Worm (Caenorhabditis elegans) whole organism, early embryonic: ENCODE data around the gene srd-4.

Experiments used
- B0310.2 ChIP-seq: sonication (generic microtip); optimal IDR thresholded peaks from 2 replicates; lab custom pipeline; 2016; ENCODE audit warnings: mild to moderate bottlenecking, missing genetic modification characterization, missing compliant biosample characterization
- F13C5.2 ChIP-seq: sonication (generic microtip); optimal IDR thresholded peaks from 2 replicates; lab custom pipeline; 2017; ENCODE audit warnings: mild to moderate bottlenecking, missing genetic modification characterization, inconsistent platforms, missing compliant biosample characterization
- aly-1 ChIP-seq: sonication (generic microtip); optimal IDR thresholded peaks from 2 replicates; lab custom pipeline; 2016; ENCODE audit warnings: missing genetic modification characterization, missing compliant biosample characterization
- ama-1 ChIP-seq: fragments of 150-350 bp; optimal IDR thresholded peaks from 2 replicates; lab custom pipeline; 2014
- ceh-13 ChIP-seq: fragments of 200-800 bp; sonication (Bioruptor generic); optimal IDR thresholded peaks from 2 replicates; lab custom pipeline; 2018; ENCODE audit warnings: mild to moderate bottlenecking, missing genetic modification characterization, missing compliant biosample characterization
- ceh-36 ChIP-seq: sonication (generic microtip); optimal IDR thresholded peaks from 2 replicates; lab custom pipeline; 2016; ENCODE audit warnings: missing genetic modification characterization, inconsistent platforms, missing compliant biosample characterization
- ets-7 ChIP-seq: sonication (generic microtip); optimal IDR thresholded peaks from 2 replicates; lab custom pipeline; 2016; ENCODE audit warnings: missing genotype, missing genetic modification characterization, missing compliant biosample characterization
- flt-1 ChIP-seq: fragments of 200-800 bp; sonication (Bioruptor generic); IDR thresholded peaks from 2 replicates; pipeline ENCODE4 v1.3.6; 2022; ENCODE audit warnings: missing genetic modification characterization, missing compliant biosample characterization
- hmbx-1 ChIP-seq: sonication (generic microtip); optimal IDR thresholded peaks from 2 replicates; lab custom pipeline; 2016; ENCODE audit warnings: mild to moderate bottlenecking, missing genetic modification characterization, missing compliant biosample characterization
- hmg-4 ChIP-seq: fragments of 200-800 bp; sonication (Bioruptor generic); optimal IDR thresholded peaks from 2 replicates; lab custom pipeline; 2018; ENCODE audit warnings: mild to moderate bottlenecking, missing genetic modification characterization, missing compliant biosample characterization
- hnd-1 ChIP-seq: sonication (generic microtip); optimal IDR thresholded peaks from 2 replicates; lab custom pipeline; 2016; ENCODE audit warnings: missing genetic modification characterization, missing compliant biosample characterization
- pes-1 ChIP-seq: fragments of 200-800 bp; sonication (Bioruptor generic); IDR thresholded peaks from 2 replicates; pipeline ENCODE4 v1.3.6; 2022; ENCODE audit warnings: missing genetic modification reagents, missing genetic modification characterization, missing compliant biosample characterization
- scrt-1 ChIP-seq: fragments of 200-800 bp; sonication (Bioruptor generic); IDR thresholded peaks from 2 replicates; pipeline ENCODE4 v1.3.6; 2022; ENCODE audit warnings: missing genetic modification characterization, missing compliant biosample characterization
- sea-1 ChIP-seq: fragments of 200-800 bp; sonication (Bioruptor generic); conservative IDR thresholded peaks from 2 replicates; pipeline ENCODE4 v1.3.6; 2022; ENCODE audit warnings: missing genetic modification characterization, missing compliant biosample characterization
- tbx-11 ChIP-seq: fragments of 200-800 bp; sonication (Bioruptor generic); IDR thresholded peaks from 2 replicates; pipeline ENCODE4 v1.3.6; 2022; ENCODE audit warnings: missing genetic modification characterization, missing compliant biosample characterization
- tbx-37 ChIP-seq: fragments of 200-800 bp; sonication (Bioruptor generic); conservative IDR thresholded peaks from 2 replicates; pipeline ENCODE4 v1.3.6; 2022; ENCODE audit warnings: missing genetic modification reagents, missing genetic modification characterization, missing compliant biosample characterization
- tra-4 ChIP-seq: sonication (generic microtip); optimal IDR thresholded peaks from 2 replicates; lab custom pipeline; 2017; ENCODE audit warnings: missing genetic modification characterization, missing compliant biosample characterization

The srd-4 gene

DNA sequence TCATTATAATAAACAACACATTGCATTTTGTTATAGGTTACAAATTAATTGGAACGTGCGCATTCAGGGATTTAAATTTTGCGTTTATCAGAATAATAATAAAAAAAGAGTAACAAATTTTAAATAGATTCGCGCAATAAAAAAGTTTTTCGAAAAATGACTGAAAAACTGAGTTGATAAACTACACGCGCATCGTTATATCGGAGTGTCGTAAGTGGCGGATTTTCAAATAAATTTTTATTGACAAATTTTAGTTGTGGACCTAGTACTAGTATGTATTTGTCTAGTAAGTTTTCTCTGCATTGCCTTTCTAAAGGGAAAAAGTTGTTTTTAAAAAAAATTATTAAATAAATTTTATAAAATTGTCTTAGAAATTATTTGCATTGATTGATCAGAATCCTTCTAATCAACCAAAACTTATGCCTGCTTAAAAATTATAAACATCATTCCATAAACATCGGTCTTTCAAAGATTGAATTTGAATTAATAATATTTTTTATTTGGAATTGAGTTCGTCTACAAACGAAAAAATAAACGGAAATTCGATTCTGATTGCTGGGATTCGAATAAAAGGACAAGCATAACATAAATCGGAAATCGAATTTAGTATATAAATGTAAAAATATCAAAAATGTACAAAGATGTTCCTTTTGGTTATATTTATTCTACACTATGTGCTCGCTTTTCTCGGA, at the start of gene srd-4:
Gene srd-4 (plus strand): TSS at position 642 of the 692 bp plus-strand sequence.
- TF ChIP-seq flt-1 (GFP tag; lab: Robert Waterston, UW), result no peak
- no peak for TF ChIP-seq ets-7 (tag; lab: Kevin White, UChicago)
- no peak for TF ChIP-seq B0310.2 (tag; lab: Kevin White, UChicago)

DNA sequence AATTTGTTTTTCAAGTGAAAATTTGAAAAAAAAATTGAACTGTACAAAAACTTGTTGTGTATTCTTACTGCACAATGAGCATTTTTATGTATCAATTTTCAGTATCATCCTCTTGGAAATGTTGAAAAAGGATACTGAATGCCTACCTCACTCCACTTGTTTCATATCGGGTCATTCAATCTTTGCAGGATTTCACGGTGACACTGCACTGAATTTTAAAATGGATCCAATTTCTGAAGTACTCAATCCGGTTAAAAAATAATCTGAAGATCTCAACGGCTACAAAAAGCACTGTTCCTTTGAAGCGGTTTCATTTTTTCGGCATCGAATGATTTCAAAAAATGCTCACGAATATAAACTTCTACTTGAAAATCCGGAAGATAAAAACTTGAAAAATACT, 46.8 kb upstream of the srd-4 start:
- TF ChIP-seq F13C5.2 (tag; lab: Kevin White, UChicago) (no peak), tra-4 (tag; lab: Kevin White, UChicago) (no peak), tbx-11 (GFP tag; lab: Robert Waterston, UW) (no peak), ets-7 (tag; lab: Kevin White, UChicago) (no peak), flt-1 (GFP tag; lab: Robert Waterston, UW) (no peak), hmg-4 (GFP tag; lab: Kevin White, UChicago) (no peak), B0310.2 (tag; lab: Kevin White, UChicago) (no peak), hnd-1 (tag; lab: Kevin White, UChicago) (no peak), tbx-37 (GFP tag; lab: Robert Waterston, UW) (no peak), pes-1 (no peak), sea-1 (GFP tag; lab: Robert Waterston, UW) (no peak), scrt-1 (GFP tag; lab: Robert Waterston, UW) (no peak), ama-1 (lab: Kevin White, UChicago) (no peak), ceh-13 (GFP tag; lab: Kevin White, UChicago) (no peak)

DNA sequence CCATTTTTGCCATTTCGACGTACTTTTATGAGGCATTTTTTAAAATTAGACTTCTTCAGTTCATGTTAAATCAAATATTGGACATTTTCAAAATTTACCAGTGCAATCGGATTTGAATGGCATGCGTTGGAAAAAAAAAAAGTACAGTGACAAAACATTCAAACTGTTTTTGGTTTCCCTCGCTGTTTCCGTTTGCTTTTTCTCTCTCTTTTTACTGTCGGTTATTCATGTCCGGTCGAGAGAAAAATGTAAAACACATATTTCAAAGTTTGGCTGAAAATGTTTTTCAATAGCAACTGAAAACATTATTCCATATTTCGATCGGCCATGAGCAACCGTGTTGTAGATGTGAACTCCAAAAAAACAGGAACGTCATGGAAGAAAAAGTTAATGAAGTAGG, 44.1 kb upstream of the srd-4 start, which contains the start of gene C27A7.3:
Gene C27A7.3 (plus strand): TSS at position 301 of the 400 bp plus-strand sequence.
- no peak for TF ChIP-seq ets-7 (tag; lab: Kevin White, UChicago)
- no peak for TF ChIP-seq scrt-1 (GFP tag; lab: Robert Waterston, UW)
- no peak for TF ChIP-seq ceh-13 (GFP tag; lab: Kevin White, UChicago)
- TF ChIP-seq F13C5.2 (tag; lab: Kevin White, UChicago), result no peak
- no peak for TF ChIP-seq aly-1 (tag; lab: Kevin White, UChicago)
- no peak for TF ChIP-seq pes-1
- no peak for TF ChIP-seq hnd-1 (tag; lab: Kevin White, UChicago)
- TF ChIP-seq flt-1 (GFP tag; lab: Robert Waterston, UW), result no peak
- TF ChIP-seq sea-1 (GFP tag; lab: Robert Waterston, UW), result no peak
- TF ChIP-seq tbx-11 (GFP tag; lab: Robert Waterston, UW), result no peak
- no peak for TF ChIP-seq B0310.2 (tag; lab: Kevin White, UChicago)
- TF ChIP-seq ceh-36 (tag; lab: Kevin White, UChicago), result no peak
- TF ChIP-seq hmbx-1 (tag; lab: Kevin White, UChicago), result no peak
- no peak for TF ChIP-seq tra-4 (tag; lab: Kevin White, UChicago)
- TF ChIP-seq hmg-4 (GFP tag; lab: Kevin White, UChicago), result no peak

DNA sequence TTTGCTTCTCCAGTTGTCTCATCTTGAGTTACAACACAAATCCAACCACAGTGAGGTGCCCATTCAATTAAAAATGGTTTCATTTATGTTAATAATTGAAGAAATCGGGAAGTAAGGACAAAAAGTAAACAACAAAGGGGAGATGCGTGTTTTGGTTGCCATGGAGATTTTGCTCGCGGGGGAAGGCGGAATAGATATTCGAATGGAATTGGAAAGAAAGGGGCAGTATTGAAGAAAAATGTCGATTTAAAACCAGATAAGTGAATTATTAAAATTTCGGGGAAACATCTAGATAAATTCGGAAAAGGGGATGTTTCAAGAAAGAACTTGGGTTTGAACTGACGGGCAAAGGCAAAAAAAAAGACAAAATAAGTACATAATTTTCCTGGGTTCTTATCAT, 34.1 kb upstream of the srd-4 start, which contains the start of gene che-11:
Gene che-11 (minus strand): TSS at position 101 of the 400 bp plus-strand sequence.
- no peak for TF ChIP-seq ets-7 (tag; lab: Kevin White, UChicago)
- no peak for TF ChIP-seq ceh-36 (tag; lab: Kevin White, UChicago)
- TF ChIP-seq hmg-4 (GFP tag; lab: Kevin White, UChicago), result no peak
- no peak for TF ChIP-seq sea-1 (GFP tag; lab: Robert Waterston, UW)
- no peak for TF ChIP-seq hmbx-1 (tag; lab: Kevin White, UChicago)
- TF ChIP-seq B0310.2 (tag; lab: Kevin White, UChicago), result no peak
- TF ChIP-seq hnd-1 (tag; lab: Kevin White, UChicago), result no peak
- no peak for TF ChIP-seq pes-1
- no peak for TF ChIP-seq ama-1 (lab: Kevin White, UChicago)
- TF ChIP-seq tbx-37 (GFP tag; lab: Robert Waterston, UW), result no peak
- TF ChIP-seq scrt-1 (GFP tag; lab: Robert Waterston, UW), result no peak
- TF ChIP-seq tbx-11 (GFP tag; lab: Robert Waterston, UW), result no peak

DNA sequence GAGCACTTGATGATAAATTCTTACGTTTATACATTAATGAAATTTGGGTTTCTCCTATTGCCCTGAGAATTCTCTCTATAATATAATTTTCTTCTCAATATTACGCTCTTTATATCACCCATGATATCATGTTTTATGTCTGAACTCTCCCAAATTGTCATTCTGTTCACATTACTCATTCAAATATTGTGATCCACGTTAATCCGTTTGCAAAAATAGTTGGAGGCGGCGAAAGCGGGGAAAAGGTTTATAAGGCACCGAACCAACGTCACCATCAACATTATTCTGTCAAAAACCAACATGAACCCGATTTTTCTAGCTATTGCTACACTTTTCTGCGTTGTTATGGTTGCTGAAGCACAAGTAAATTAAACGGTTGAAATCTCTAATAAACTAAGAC, 31.9 kb upstream of the srd-4 start, which contains the start of gene C27A7.8:
Gene C27A7.8 (plus strand): TSS at position 301 of the 400 bp plus-strand sequence.
- TF ChIP-seq sea-1 (GFP tag; lab: Robert Waterston, UW) (no peak), F13C5.2 (tag; lab: Kevin White, UChicago) (no peak), tra-4 (tag; lab: Kevin White, UChicago) (no peak), tbx-11 (GFP tag; lab: Robert Waterston, UW) (no peak), ceh-13 (GFP tag; lab: Kevin White, UChicago) (no peak), hmg-4 (GFP tag; lab: Kevin White, UChicago) (no peak), hnd-1 (tag; lab: Kevin White, UChicago) (no peak), hmbx-1 (tag; lab: Kevin White, UChicago) (no peak), tbx-37 (GFP tag; lab: Robert Waterston, UW) (no peak)

DNA sequence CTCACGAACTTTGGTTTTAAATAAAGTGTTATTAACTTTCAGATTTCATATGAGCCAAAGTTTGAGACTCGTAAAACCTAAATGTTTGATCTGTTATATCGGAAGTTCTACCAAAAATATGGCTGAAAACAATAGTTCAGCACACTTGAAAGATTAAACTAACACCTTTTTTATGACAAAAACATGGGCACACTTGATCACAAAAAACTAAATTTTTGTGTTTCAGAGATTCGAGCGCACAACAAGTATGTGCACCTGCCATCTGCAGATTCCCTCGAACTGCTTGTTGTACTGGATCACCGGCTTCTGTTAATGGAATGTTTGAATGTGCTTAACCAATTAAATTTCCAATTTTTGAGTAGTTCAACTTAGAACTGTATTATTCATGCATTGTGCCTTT, 31.0 kb upstream of the srd-4 start:
- TF ChIP-seq hnd-1 (tag; lab: Kevin White, UChicago) (no peak), hmbx-1 (tag; lab: Kevin White, UChicago) (no peak), sea-1 (GFP tag; lab: Robert Waterston, UW) (no peak), tbx-11 (GFP tag; lab: Robert Waterston, UW) (no peak), pes-1 (no peak), B0310.2 (tag; lab: Kevin White, UChicago) (no peak), scrt-1 (GFP tag; lab: Robert Waterston, UW) (no peak), ets-7 (tag; lab: Kevin White, UChicago) (no peak), hmg-4 (GFP tag; lab: Kevin White, UChicago) (no peak), aly-1 (tag; lab: Kevin White, UChicago) (no peak), tra-4 (tag; lab: Kevin White, UChicago) (no peak), tbx-37 (GFP tag; lab: Robert Waterston, UW) (no peak), ama-1 (lab: Kevin White, UChicago) (no peak), ceh-36 (tag; lab: Kevin White, UChicago) (no peak), flt-1 (GFP tag; lab: Robert Waterston, UW) (no peak), ceh-13 (GFP tag; lab: Kevin White, UChicago) (no peak), F13C5.2 (tag; lab: Kevin White, UChicago) (no peak)
